Fruit fly (Drosophila melanogaster): ENCODE results near the gene Gba1b.
A peak's percentile ranks its signal among the peaks of the same experiment; 100 is the strongest.

The Gba1b gene

dm6 chr3R:23679911-23680336 lies 24.7 kb upstream of the Gba1b start, which contains the start of gene eIF3d1 (continued):
- TF ChIP-seq CG11504 (tag; optimal IDR thresholded peaks at IDR 0.05), result no peak
- no peak for TF ChIP-seq CG7271 (tag; optimal IDR thresholded peaks at IDR 0.05)
- no peak for TF ChIP-seq Camta (GFP tag; optimal IDR thresholded peaks at IDR 0.05)
- no peak for TF ChIP-seq pita (GFP tag; optimal IDR thresholded peaks at IDR 0.05)
- no peak for TF ChIP-seq CG10543 (GFP tag; optimal IDR thresholded peaks at IDR 0.05)
- no peak for TF ChIP-seq GATAe (GFP tag; conservative IDR thresholded peaks at IDR 0.05)
- TF ChIP-seq crp (GFP tag; optimal IDR thresholded peaks at IDR 0.05), result peak in 1 of 2 experiments; percentile 11
- TF ChIP-seq CG10366 (GFP tag; IDR thresholded peaks at IDR 0.05), result no peak
- TF ChIP-seq Doc2 (GFP tag; IDR thresholded peaks at IDR 0.05), result no peak
- TF ChIP-seq CG1529 (GFP tag; optimal IDR thresholded peaks at IDR 0.05), result no peak
- peak; percentile 40 for TF ChIP-seq ftz-f1 (GFP tag; optimal IDR thresholded peaks at IDR 0.05)
- peak; percentile 53 for TF ChIP-seq CoRest (tag; optimal IDR thresholded peaks at IDR 0.05)
- TF ChIP-seq Sox100B (GFP tag; optimal IDR thresholded peaks at IDR 0.05), result no peak
- TF ChIP-seq CG4404 (GFP tag; IDR thresholded peaks at IDR 0.05), result no peak
- peak; percentile 22 for TF ChIP-seq zfh2 (GFP tag; optimal IDR thresholded peaks at IDR 0.05)
- no peak for TF ChIP-seq wdn (GFP tag; IDR thresholded peaks at IDR 0.05)
- TF ChIP-seq gem (tag; optimal IDR thresholded peaks at IDR 0.05), result no peak
- no peak for TF ChIP-seq CG1647 (GFP tag; optimal IDR thresholded peaks at IDR 0.05)
- TF ChIP-seq CG13624 (GFP tag; optimal IDR thresholded peaks at IDR 0.05), result no peak
- no peak for TF ChIP-seq Dip3 (GFP tag; optimal IDR thresholded peaks at IDR 0.05)
- TF ChIP-seq Opbp (GFP tag; IDR thresholded peaks at IDR 0.05; ENCODE audit: partially characterized antibody), result peak; percentile 41; the same call in 1 of the 3 replicates
- TF ChIP-seq CHES-1-like (GFP tag; optimal IDR thresholded peaks at IDR 0.05), result peak; percentile 64
- peak; percentile 51 for TF ChIP-seq CG2116 (GFP tag; optimal IDR thresholded peaks at IDR 0.05)
- TF ChIP-seq bab2 (GFP tag; optimal IDR thresholded peaks at IDR 0.05), result no peak
- TF ChIP-seq CG14014 (GFP tag; IDR thresholded peaks at IDR 0.05), result no peak
- TF ChIP-seq B-H1 (GFP tag; IDR thresholded peaks at IDR 0.05), result no peak
- TF ChIP-seq exex (tag; optimal IDR thresholded peaks at IDR 0.05), result no peak
- no peak for TF ChIP-seq Deaf1 (tag; optimal IDR thresholded peaks at IDR 0.05)
- TF ChIP-seq gt (GFP tag; IDR thresholded peaks at IDR 0.05), result no peak
- TF ChIP-seq CG2678 (tag; optimal IDR thresholded peaks at IDR 0.05), result no peak
- TF ChIP-seq CG17912 (GFP tag; optimal IDR thresholded peaks at IDR 0.05), result no peak
- no peak for TF ChIP-seq CG11456 (GFP tag; IDR thresholded peaks at IDR 0.05)
- TF ChIP-seq hkb (optimal IDR thresholded peaks at IDR 0.05), result no peak
- TF ChIP-seq hkb (GFP tag; IDR thresholded peaks at IDR 0.05), result no peak
- no peak for TF ChIP-seq tio (GFP tag; optimal IDR thresholded peaks at IDR 0.05)
- no peak for TF ChIP-seq mirr (GFP tag; optimal IDR thresholded peaks at IDR 0.05)
- TF ChIP-seq CG42726 (GFP tag; IDR thresholded peaks at IDR 0.05; ENCODE audit: partially characterized antibody), result peak; percentile 5; the same call in 1 of the 2 replicates
- no peak for TF ChIP-seq Lpt (GFP tag; optimal IDR thresholded peaks at IDR 0.05)
- peak; percentile 77 for TF ChIP-seq sens (GFP tag)
- TF ChIP-seq Elba2 (GFP tag; optimal IDR thresholded peaks at IDR 0.05), result no peak
- no peak for TF ChIP-seq CG7556 (GFP tag; optimal IDR thresholded peaks at IDR 0.05)
- TF ChIP-seq CG17829 (tag; optimal IDR thresholded peaks at IDR 0.05), result peak; percentile 26
- no peak for TF ChIP-seq CG7786 (GFP tag; optimal IDR thresholded peaks at IDR 0.05)
- no peak for TF ChIP-seq HmgD (GFP tag; optimal IDR thresholded peaks at IDR 0.05)
- no peak for TF ChIP-seq sob (GFP tag; IDR thresholded peaks at IDR 0.05)
- TF ChIP-seq CG1602 (GFP tag; optimal IDR thresholded peaks at IDR 0.05), result peak; percentile 2
